Fruit fly (Drosophila melanogaster) whole organism, adult: Measurements from ENCODE around the gene CG10588.

Source experiments
- CG11617 ChIP-seq: fragments of 200-800 bp; sonication (Bioruptor generic); optimal IDR thresholded peaks from 2 replicates; lab custom pipeline; 2017; ENCODE audit warnings: mild to moderate bottlenecking, missing biosample characterization, missing genetic modification reagents, missing genetic modification characterization
- CG12768 ChIP-seq: fragments of 200-800 bp; sonication (Bioruptor generic); optimal IDR thresholded peaks from 2 replicates; lab custom pipeline; 2017; ENCODE audit warnings: missing biosample characterization, missing genetic modification characterization, mild to moderate bottlenecking, moderate library complexity, missing genetic modification reagents
- CG14711 ChIP-seq: fragments of 200-800 bp; sonication (Bioruptor generic); optimal IDR thresholded peaks from 2 replicates; lab custom pipeline; 2018; ENCODE audit warnings: missing biosample characterization, mild to moderate bottlenecking, missing genetic modification characterization, moderate library complexity
- CG1620 ChIP-seq: fragments of 200-800 bp; sonication (Bioruptor generic); optimal IDR thresholded peaks from 2 replicates; lab custom pipeline; 2016; ENCODE audit warnings: missing biosample characterization, missing genetic modification characterization
- CG33017 ChIP-seq: fragments of 200-800 bp; sonication (Bioruptor generic); optimal IDR thresholded peaks from 2 replicates; lab custom pipeline; 2018; ENCODE audit warnings: missing biosample characterization, mild to moderate bottlenecking, missing genetic modification characterization, moderate library complexity
- CG5204 ChIP-seq: fragments of 200-800 bp; sonication (Bioruptor generic); optimal IDR thresholded peaks from 2 replicates; lab custom pipeline; 2016; ENCODE audit warnings: missing biosample characterization, missing genetic modification characterization
- CG7045 ChIP-seq: fragments of 200-800 bp; sonication (Bioruptor generic); optimal IDR thresholded peaks from 2 replicates; lab custom pipeline; 2017; ENCODE audit warnings: missing biosample characterization, mild to moderate bottlenecking, missing genetic modification characterization
- CG7101 ChIP-seq: fragments of 200-800 bp; sonication (Bioruptor generic); optimal IDR thresholded peaks from 2 replicates; lab custom pipeline; 2018; ENCODE audit warnings: missing biosample characterization, mild to moderate bottlenecking, missing genetic modification characterization, moderate library complexity
- Clk ChIP-seq: fragments of 200-800 bp; sonication (Bioruptor generic); optimal IDR thresholded peaks from 2 replicates; lab custom pipeline; 2017; ENCODE audit warnings: missing biosample characterization, missing genetic modification characterization
- Crg-1 ChIP-seq: fragments of 200-800 bp; sonication (Bioruptor generic); optimal IDR thresholded peaks from 2 replicates; lab custom pipeline; 2016; ENCODE audit warnings: missing biosample characterization, missing genetic modification characterization
- Hr96 ChIP-seq: fragments of 200-800 bp; sonication (Bioruptor generic); optimal IDR thresholded peaks from 2 replicates; lab custom pipeline; 2016; ENCODE audit warnings: missing biosample characterization, missing genetic modification characterization
- Mnt ChIP-seq: fragments of 200-800 bp; sonication (Bioruptor generic); optimal IDR thresholded peaks from 2 replicates; lab custom pipeline; 2016; ENCODE audit warnings: missing biosample characterization, mild to moderate bottlenecking, missing genetic modification characterization
- bab1 ChIP-seq: fragments of 200-800 bp; sonication (Bioruptor generic); optimal IDR thresholded peaks from 3 replicates; lab custom pipeline; 2019; ENCODE audit warnings: missing biosample characterization, mild to moderate bottlenecking, missing genetic modification characterization, moderate library complexity
- cic ChIP-seq: fragments of 200-800 bp; sonication (Bioruptor generic); optimal IDR thresholded peaks from 2 replicates; lab custom pipeline; 2017; ENCODE audit warnings: missing biosample characterization, mild to moderate bottlenecking, missing genetic modification characterization, moderate library complexity
- cnc ChIP-seq, 2 experiments: fragments of >200 bp; optimal IDR thresholded peaks; 2 replicates each; lab custom pipeline; 2017
- kay ChIP-seq: fragments of 200-800 bp; sonication (Bioruptor generic); peaks from one replicate; lab custom pipeline; 2016; ENCODE audit warnings: missing biosample characterization, missing genetic modification characterization, borderline replicate concordance
- ovo ChIP-seq: fragments of 200-800 bp; sonication (Bioruptor generic); optimal IDR thresholded peaks from 2 replicates; lab custom pipeline; 2016; ENCODE audit warnings: missing biosample characterization, missing genetic modification characterization
- pad ChIP-seq: fragments of 200-800 bp; sonication (Bioruptor generic); optimal IDR thresholded peaks from 3 replicates; lab custom pipeline; 2017; ENCODE audit warnings: missing biosample characterization, missing genetic modification characterization, mild to moderate bottlenecking, moderate library complexity, missing genetic modification reagents
- tj ChIP-seq: fragments of 200-800 bp; sonication (Bioruptor generic); optimal IDR thresholded peaks from 3 replicates; lab custom pipeline; 2017; ENCODE audit warnings: missing biosample characterization, mild to moderate bottlenecking, missing genetic modification characterization, moderate library complexity
- toe ChIP-seq: fragments of 200-800 bp; sonication (Bioruptor generic); optimal IDR thresholded peaks from 2 replicates; lab custom pipeline; 2016; ENCODE audit warnings: missing biosample characterization, missing genetic modification characterization

Gene CG10588

DNA sequence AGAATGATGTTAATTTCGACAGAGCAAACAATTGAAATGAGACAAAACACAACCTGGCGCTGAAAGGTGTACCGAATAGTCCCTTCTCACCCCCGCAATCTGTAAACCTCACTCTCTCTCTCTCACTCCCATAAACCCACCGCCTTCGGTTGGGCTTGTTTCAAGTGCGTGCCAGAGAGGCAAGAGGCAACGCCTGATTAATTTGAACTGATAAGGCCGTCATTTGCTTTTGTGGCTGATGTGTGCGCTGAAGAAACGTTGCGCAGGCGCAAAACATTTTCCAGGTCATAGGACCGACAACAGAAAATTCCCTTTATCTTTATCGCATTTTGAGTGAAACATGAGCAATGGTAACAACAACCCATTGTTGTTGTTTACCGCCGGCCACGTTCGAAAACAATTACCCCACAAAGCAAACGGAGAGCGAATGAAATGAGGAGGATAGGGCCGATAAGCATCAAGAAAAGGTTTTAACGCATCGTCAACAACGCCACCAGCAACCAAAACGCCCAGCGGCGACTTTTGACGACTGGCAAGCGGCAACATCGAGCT, 34.4 kb upstream of the CG10588 start:
- no peak for TF ChIP-seq CG5204

dm6 chr3L:20923030-20923591, 33.6 kb upstream of the CG10588 start:
- TF ChIP-seq Clk (GFP tag; lab: Kevin White, UChicago) (no peak), Crg-1 (GFP tag; lab: Kevin White, UChicago) (peak; percentile 27), cic (GFP tag; lab: Kevin White, UChicago) (no peak), CG12768 (GFP tag; lab: Kevin White, UChicago) (no peak), CG14711 (tag; lab: Kevin White, UChicago) (peak; percentile 58), CG5204 (no peak), CG1620 (peak; percentile 27), CG7045 (GFP tag; lab: Kevin White, UChicago) (no peak), CG7101 (peak; percentile 23), kay (GFP tag; lab: Kevin White, UChicago) (no peak), tj (GFP tag; lab: Kevin White, UChicago) (peak; percentile 99), CG33017 (no peak), bab1 (GFP tag; lab: Kevin White, UChicago) (peak; percentile 93), ovo (GFP tag; lab: Kevin White, UChicago) (no peak), Hr96 (GFP tag; lab: Kevin White, UChicago) (peak; percentile 7), CG11617 (GFP tag; lab: Kevin White, UChicago) (no peak), toe (GFP tag; lab: Kevin White, UChicago) (no peak), cnc (optimal IDR thresholded peaks at IDR 0.05; lab: Kevin White, UChicago) (no peak), Mnt (no peak), pad (GFP tag; lab: Kevin White, UChicago) (peak; percentile 25)

- no peak for TF ChIP-seq cnc (optimal IDR thresholded peaks at IDR 0.05; lab: Kevin White, UChicago)
- TF ChIP-seq CG7045 (GFP tag; lab: Kevin White, UChicago) = no peak
- TF ChIP-seq toe (GFP tag; lab: Kevin White, UChicago) = no peak
- TF ChIP-seq ovo (GFP tag; lab: Kevin White, UChicago) = no peak
- TF ChIP-seq CG5204 = no peak
These were observed 29.2 kb upstream of the CG10588 start, which contains the start of gene CG10589 for dm6 chr3L:20927526-20927925. TSS of gene CG10589 (plus strand) at chr3L:20927826.

- TF ChIP-seq Hr96 (GFP tag; lab: Kevin White, UChicago) = no peak
- no peak for TF ChIP-seq CG11617 (GFP tag; lab: Kevin White, UChicago)
- no peak for TF ChIP-seq bab1 (GFP tag; lab: Kevin White, UChicago)
- no peak for TF ChIP-seq ovo (GFP tag; lab: Kevin White, UChicago)
- no peak for TF ChIP-seq CG33017
- TF ChIP-seq CG1620 = no peak
- no peak for TF ChIP-seq CG7045 (GFP tag; lab: Kevin White, UChicago)
- TF ChIP-seq toe (GFP tag; lab: Kevin White, UChicago) = no peak
- no peak for TF ChIP-seq CG14711 (tag; lab: Kevin White, UChicago)
- no peak for TF ChIP-seq CG5204
These were observed 27.3 kb upstream of the CG10588 start for dm6 chr3L:20929418-20929817.

DNA sequence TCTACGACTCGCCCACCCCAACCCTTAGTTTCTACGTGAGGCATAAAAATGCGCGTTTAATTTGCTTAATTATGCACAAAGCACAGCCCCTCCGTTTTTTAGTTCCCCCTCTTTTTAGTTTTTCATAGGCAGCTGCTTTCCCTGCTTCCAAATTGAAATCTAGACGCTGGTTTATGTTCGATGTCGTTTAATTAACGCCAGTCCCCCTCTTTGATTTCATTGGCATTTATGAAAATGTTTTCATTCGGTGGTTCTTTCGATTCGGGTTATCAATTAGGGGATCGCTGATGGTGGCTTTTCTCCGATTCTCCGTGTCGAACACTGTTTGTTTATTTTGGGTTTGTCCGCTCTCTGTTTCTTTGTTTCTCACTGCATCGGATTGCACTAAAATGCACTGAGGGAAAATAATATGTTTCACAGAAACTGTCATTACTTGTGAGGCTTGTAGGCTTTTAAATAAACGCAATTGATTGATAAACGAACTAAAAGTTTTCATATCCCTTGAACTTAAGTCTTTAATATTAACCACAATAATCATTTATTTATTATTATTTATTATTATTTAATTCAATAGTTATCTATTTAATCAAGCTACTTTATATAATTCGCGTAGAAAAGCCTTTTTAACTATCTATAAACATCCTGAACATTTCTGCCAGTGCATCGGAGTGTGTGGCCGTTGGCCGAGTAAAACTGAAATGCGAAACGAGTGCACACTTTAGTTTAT, 26.5 kb upstream of the CG10588 start:
- TF ChIP-seq Hr96 (GFP tag; lab: Kevin White, UChicago) (no peak), bab1 (GFP tag; lab: Kevin White, UChicago) (peak; percentile 77), CG11617 (GFP tag; lab: Kevin White, UChicago) (peak; percentile 51), ovo (GFP tag; lab: Kevin White, UChicago) (no peak), pad (GFP tag; lab: Kevin White, UChicago) (peak; percentile 54), CG7101 (peak; percentile 49), CG14711 (tag; lab: Kevin White, UChicago) (peak; percentile 57)

dm6 chr3L:20931510-20931909, 25.2 kb upstream of the CG10588 start:
- TF ChIP-seq CG12768 (GFP tag; lab: Kevin White, UChicago) (no peak), kay (GFP tag; lab: Kevin White, UChicago) (no peak), CG11617 (GFP tag; lab: Kevin White, UChicago) (no peak), bab1 (GFP tag; lab: Kevin White, UChicago) (no peak), cnc (optimal IDR thresholded peaks at IDR 0.05; lab: Kevin White, UChicago) (no peak), CG14711 (tag; lab: Kevin White, UChicago) (no peak), pad (GFP tag; lab: Kevin White, UChicago) (no peak), CG7045 (GFP tag; lab: Kevin White, UChicago) (no peak), toe (GFP tag; lab: Kevin White, UChicago) (no peak), CG5204 (no peak), ovo (GFP tag; lab: Kevin White, UChicago) (no peak), CG1620 (no peak), tj (GFP tag; lab: Kevin White, UChicago) (no peak)
